Worm (Caenorhabditis elegans) whole organism, L4 larva: ENCODE results near the gene frpr-6.
A peak's percentile ranks its signal among the peaks of the same experiment; 100 is the strongest.

ENCODE experiments used
- F26F4.8 ChIP-seq: fragments of 200-800 bp; sonication (Bioruptor generic); conservative IDR thresholded peaks from 2 replicates; pipeline ENCODE4 v1.3.6; 2022; ENCODE audit warnings: missing genetic modification characterization, missing compliant biosample characterization
- F37D6.2 ChIP-seq: sonication (generic microtip); optimal IDR thresholded peaks from 2 replicates; lab custom pipeline; 2016; ENCODE audit warnings: mild to moderate bottlenecking, missing genetic modification characterization, missing compliant biosample characterization
- F44E2.7 ChIP-seq: fragments of 200-800 bp; sonication (Bioruptor generic); IDR thresholded peaks from 2 replicates; pipeline ENCODE4 v2.1.2; 2022; ENCODE audit warnings: missing genetic modification characterization, missing compliant biosample characterization
- R02D3.7 ChIP-seq: fragments of 150-350 bp; sonication (generic microtip); optimal IDR thresholded peaks from 3 replicates; lab custom pipeline; 2014; ENCODE audit warnings: missing biosample characterization, missing genetic modification characterization
- T26A8.4 ChIP-seq: fragments of 200-800 bp; sonication (Bioruptor generic); IDR thresholded peaks from 2 replicates; pipeline ENCODE4 v1.3.6; 2022; ENCODE audit warnings: missing genetic modification characterization, missing compliant biosample characterization
- Y5F2A.4 ChIP-seq: fragments of 200-800 bp; sonication (Bioruptor generic); optimal IDR thresholded peaks from 2 replicates; lab custom pipeline; 2018; ENCODE audit warnings: mild to moderate bottlenecking, missing genetic modification characterization, missing compliant biosample characterization
- ZK546.5 ChIP-seq, 2 experiments: sonication (generic microtip); optimal IDR thresholded peaks; 2 replicates each; lab custom pipeline; 2017; ENCODE audit warnings: missing biosample characterization in 2 of 2, missing genetic modification characterization in 2 of 2
- ama-1 ChIP-seq: fragments of 150-350 bp; optimal IDR thresholded peaks from 2 replicates; lab custom pipeline; 2014; ENCODE audit warnings: inconsistent platforms, mixed read lengths
- arid-1 ChIP-seq: fragments of 200-800 bp; sonication (Bioruptor generic); conservative IDR thresholded peaks from 2 replicates; pipeline ENCODE4 v1.3.6; 2022; ENCODE audit warnings: missing genetic modification reagents, missing genetic modification characterization, missing compliant biosample characterization
- attf-4 ChIP-seq: sonication (generic microtip); optimal IDR thresholded peaks from 3 replicates; lab custom pipeline; 2017; ENCODE audit warnings: missing biosample characterization, missing genetic modification characterization
- ceh-32 ChIP-seq: sonication (generic microtip); optimal IDR thresholded peaks from 2 replicates; lab custom pipeline; 2016; ENCODE audit warnings: mild to moderate bottlenecking, missing genetic modification characterization, missing compliant biosample characterization; ENCODE audit not compliant: poor library complexity
- ceh-44 ChIP-seq: fragments of 200-800 bp; sonication (Bioruptor generic); IDR thresholded peaks from 2 replicates; pipeline ENCODE4 v1.3.6; 2022; ENCODE audit warnings: missing genetic modification reagents, missing genetic modification characterization, missing compliant biosample characterization
- ctbp-1 ChIP-seq: fragments of 200-800 bp; sonication (Bioruptor generic); IDR thresholded peaks from 2 replicates; pipeline ENCODE4 v1.3.6; 2022; ENCODE audit warnings: missing genetic modification reagents, missing genetic modification characterization, missing compliant biosample characterization
- daf-19 ChIP-seq: fragments of 200-800 bp; sonication (Bioruptor generic); conservative IDR thresholded peaks from 2 replicates; pipeline ENCODE4 v1.3.6; 2022; ENCODE audit warnings: missing genetic modification characterization, missing compliant biosample characterization
- daf-8 ChIP-seq: fragments of 200-800 bp; sonication (Bioruptor generic); IDR thresholded peaks from 2 replicates; pipeline ENCODE4 v1.3.6; 2022; ENCODE audit warnings: missing genetic modification characterization, missing compliant biosample characterization
- dmd-6 ChIP-seq: fragments of 200-800 bp; sonication (Bioruptor generic); IDR thresholded peaks from 2 replicates; pipeline ENCODE4 v1.3.6; 2022; ENCODE audit warnings: missing genetic modification reagents, missing genetic modification characterization, missing compliant biosample characterization
- dmd-9 ChIP-seq: fragments of 200-800 bp; sonication (Bioruptor generic); IDR thresholded peaks from 2 replicates; pipeline ENCODE4 v1.3.6; 2022; ENCODE audit warnings: missing genetic modification reagents, missing genetic modification characterization, missing compliant biosample characterization
- dve-1 ChIP-seq: sonication (generic microtip); optimal IDR thresholded peaks from 2 replicates; lab custom pipeline; 2017; ENCODE audit warnings: antibody characterized with exemption, mild to moderate bottlenecking, missing genetic modification characterization, missing compliant biosample characterization; ENCODE audit not compliant: insufficient read depth
- fos-1 ChIP-seq: fragments of 150-350 bp; optimal IDR thresholded peaks from 2 replicates; lab custom pipeline; 2014; ENCODE audit warnings: missing biosample characterization, missing genetic modification characterization
- gei-8 ChIP-seq: fragments of 200-800 bp; sonication (Bioruptor generic); optimal IDR thresholded peaks from 2 replicates; lab custom pipeline; 2018; ENCODE audit warnings: mild to moderate bottlenecking, missing genetic modification characterization, missing compliant biosample characterization
- hmg-1.1 ChIP-seq: fragments of 200-800 bp; sonication (Bioruptor generic); IDR thresholded peaks from 2 replicates; pipeline ENCODE4 v1.3.6; 2022; ENCODE audit warnings: missing genetic modification reagents, missing genetic modification characterization, missing compliant biosample characterization
- lim-7 ChIP-seq: fragments of 200-800 bp; sonication (Bioruptor generic); IDR thresholded peaks from 2 replicates; pipeline ENCODE4 v1.3.6; 2022; ENCODE audit warnings: missing genetic modification characterization, missing compliant biosample characterization
- lin-1 ChIP-seq: fragments of 200-800 bp; sonication (Bioruptor generic); IDR thresholded peaks from 2 replicates; pipeline ENCODE4 v1.3.6; 2022; ENCODE audit warnings: missing genetic modification reagents, missing genetic modification characterization, missing compliant biosample characterization
- lin-13 ChIP-seq: fragments of 150-350 bp; optimal IDR thresholded peaks from 2 replicates; lab custom pipeline; 2014; ENCODE audit warnings: missing biosample characterization, missing genetic modification reagents, missing genetic modification characterization
- lin-15B ChIP-seq: fragments of 150-350 bp; sonication (generic microtip); optimal IDR thresholded peaks from 3 replicates; lab custom pipeline; 2014; ENCODE audit warnings: missing biosample characterization, missing genetic modification characterization
- lin-29 ChIP-seq: fragments of 200-800 bp; sonication (Bioruptor generic); IDR thresholded peaks from 2 replicates; pipeline ENCODE4 v1.3.6; 2022; ENCODE audit warnings: missing genetic modification reagents, missing genetic modification characterization, missing compliant biosample characterization
- lin-38 ChIP-seq: fragments of 200-800 bp; sonication (Bioruptor generic); IDR thresholded peaks from 2 replicates; pipeline ENCODE4 v1.3.6; 2022; ENCODE audit warnings: missing genetic modification reagents, missing genetic modification characterization, missing compliant biosample characterization
- lir-3 ChIP-seq: sonication (generic microtip); optimal IDR thresholded peaks from 2 replicates; lab custom pipeline; 2016; ENCODE audit warnings: mild to moderate bottlenecking, missing genetic modification characterization, missing compliant biosample characterization
- lsy-2 ChIP-seq, 2 experiments: fragments of 150-350 bp in 1 of 2; sonication (generic microtip) in 1 of 2; optimal IDR thresholded peaks; 2 replicates each; lab custom pipeline; 2014 to 2017; ENCODE audit warnings: missing biosample characterization in 2 of 2, missing genetic modification characterization in 2 of 2
- madf-5 ChIP-seq, 2 experiments: fragments of 200-800 bp; sonication (Bioruptor generic); IDR thresholded peaks; 2 replicates each; pipeline ENCODE4 v1.3.6; 2022; ENCODE audit warnings: missing compliant biosample characterization in 2 of 2, missing genetic modification characterization in 2 of 2
- mes-2 ChIP-seq: sonication (generic microtip); optimal IDR thresholded peaks from 2 replicates; lab custom pipeline; 2016; ENCODE audit warnings: missing genotype, mild to moderate bottlenecking, missing genetic modification characterization, missing compliant biosample characterization; ENCODE audit not compliant: poor library complexity, severe bottlenecking
- mxl-2 ChIP-seq: fragments of 200-800 bp; sonication (Bioruptor generic); conservative IDR thresholded peaks from 2 replicates; pipeline ENCODE4 v1.3.6; 2022; ENCODE audit warnings: missing genetic modification reagents, missing genetic modification characterization, missing compliant biosample characterization
- mxl-3 ChIP-seq: fragments of 200-800 bp; sonication (Bioruptor generic); optimal IDR thresholded peaks from 2 replicates; lab custom pipeline; 2018; ENCODE audit warnings: mild to moderate bottlenecking, missing genetic modification characterization, missing compliant biosample characterization
- nhr-10 ChIP-seq: fragments of 150-350 bp; optimal IDR thresholded peaks from 2 replicates; lab custom pipeline; 2014; ENCODE audit warnings: missing biosample characterization, missing genetic modification characterization
- nhr-11 ChIP-seq: fragments of 150-350 bp; optimal IDR thresholded peaks from 2 replicates; lab custom pipeline; 2014; ENCODE audit warnings: missing biosample characterization, missing genetic modification characterization
- nhr-111 ChIP-seq: fragments of 200-800 bp; sonication (Bioruptor generic); optimal IDR thresholded peaks from 2 replicates; lab custom pipeline; 2018; ENCODE audit warnings: mild to moderate bottlenecking, missing genetic modification characterization, missing compliant biosample characterization
- nhr-237 ChIP-seq: sonication (generic microtip); optimal IDR thresholded peaks from 2 replicates; lab custom pipeline; 2017; ENCODE audit warnings: missing biosample characterization, missing genetic modification characterization
- nhr-41 ChIP-seq: fragments of 200-800 bp; sonication (Bioruptor generic); IDR thresholded peaks from 2 replicates; pipeline ENCODE4 v1.3.6; 2022; ENCODE audit warnings: missing genetic modification reagents, missing genetic modification characterization, missing compliant biosample characterization
- nhr-48 ChIP-seq: sonication (generic microtip); optimal IDR thresholded peaks from 2 replicates; lab custom pipeline; 2016; ENCODE audit warnings: mild to moderate bottlenecking, missing genetic modification characterization, missing compliant biosample characterization
- rbr-2 ChIP-seq: sonication (generic microtip); optimal IDR thresholded peaks from 2 replicates; lab custom pipeline; 2016; ENCODE audit warnings: missing genotype, missing genetic modification characterization, missing compliant biosample characterization
- sdz-12 ChIP-seq: fragments of 200-800 bp; sonication (Bioruptor generic); optimal IDR thresholded peaks from 2 replicates; lab custom pipeline; 2018; ENCODE audit warnings: mild to moderate bottlenecking, missing genetic modification characterization, missing compliant biosample characterization
- skn-1 ChIP-seq: fragments of 150-350 bp; optimal IDR thresholded peaks from 2 replicates; lab custom pipeline; 2014; ENCODE audit warnings: missing biosample characterization, missing genetic modification characterization
- snpc-1.2 ChIP-seq: fragments of 200-800 bp; sonication (Bioruptor generic); IDR thresholded peaks from 2 replicates; pipeline ENCODE4 v1.3.6; 2022; ENCODE audit warnings: missing genetic modification reagents, missing genetic modification characterization, missing compliant biosample characterization
- snpc-4 ChIP-seq: fragments of 150-350 bp; optimal IDR thresholded peaks from 2 replicates; lab custom pipeline; 2014; ENCODE audit warnings: missing biosample characterization, missing genetic modification characterization
- spr-3 ChIP-seq: fragments of 200-800 bp; sonication (Bioruptor generic); optimal IDR thresholded peaks from 2 replicates; lab custom pipeline; 2018; ENCODE audit warnings: mild to moderate bottlenecking, missing genetic modification characterization, missing compliant biosample characterization
- tag-97 ChIP-seq: fragments of 200-800 bp; sonication (Bioruptor generic); IDR thresholded peaks from 2 replicates; pipeline ENCODE4 v1.3.6; 2022; ENCODE audit warnings: missing genetic modification characterization, missing compliant biosample characterization
- tra-1 ChIP-seq: fragments of 200-800 bp; sonication (Bioruptor generic); IDR thresholded peaks from 2 replicates; pipeline ENCODE4 v1.3.6; 2022; ENCODE audit warnings: missing genetic modification reagents, missing genetic modification characterization, missing compliant biosample characterization
- unc-62 ChIP-seq, 3 experiments: fragments of 150-350 bp in 1 of 3; sonication (generic microtip); optimal IDR thresholded peaks in 2 of 3; peaks in 1 of 3; 1 replicate in 1 of 3; 2 replicates in 2 of 3; lab custom pipeline; 2014 to 2017; ENCODE audit warnings: missing biosample characterization in 3 of 3, missing genetic modification characterization in 3 of 3, missing genetic modification reagents in 3 of 3, missing genotype in 1 of 3
- vab-7 ChIP-seq: fragments of 200-800 bp; sonication (Bioruptor generic); IDR thresholded peaks from 2 replicates; pipeline ENCODE4 v1.3.6; 2022; ENCODE audit warnings: missing genetic modification reagents, missing genetic modification characterization, missing compliant biosample characterization
- ztf-11 ChIP-seq: fragments of 150-350 bp; optimal IDR thresholded peaks from 2 replicates; lab custom pipeline; 2014; ENCODE audit warnings: missing biosample characterization, missing genetic modification characterization
- ztf-7 ChIP-seq: fragments of 150-350 bp; optimal IDR thresholded peaks from 2 replicates; lab custom pipeline; 2014; ENCODE audit warnings: missing biosample characterization, missing genetic modification characterization

The frpr-6 gene

ce11 chrV:9088758-9089157 is 12.2 kb downstream of the frpr-6 start:
- TF ChIP-seq nhr-48 (no peak), Y5F2A.4 (GFP tag; lab: Kevin White, UChicago) (no peak), ctbp-1 (peak; percentile 88), lim-7 (GFP tag; lab: Robert Waterston, UW) (0 out of 2 replicates have a peak, but pooled peaks have one; percentile 6), dmd-6 (GFP tag; lab: Robert Waterston, UW) (peak; percentile 60), F44E2.7 (GFP tag; lab: Robert Waterston, UW) (no peak), lin-13 (no peak), lir-3 (tag; lab: Kevin White, UChicago) (no peak), snpc-4 (tag; lab: Kevin White, UChicago) (no peak), dve-1 (tag; lab: Kevin White, UChicago) (no peak), nhr-10 (tag; lab: Kevin White, UChicago) (no peak), sdz-12 (peak; percentile 36), T26A8.4 (peak; percentile 76; the same call in 1 of the 2 replicates), skn-1 (tag; lab: Kevin White, UChicago) (no peak), tra-1 (no peak), attf-4 (tag; lab: Kevin White, UChicago) (no peak), lin-38 (GFP tag; lab: Robert Waterston, UW) (peak; percentile 42), spr-3 (no peak), daf-19 (GFP tag; lab: Robert Waterston, UW) (peak; percentile 85; the same call in 1 of the 2 replicates), ZK546.5 (tag; optimal IDR thresholded peaks at IDR 0.05; lab: Kevin White, UChicago) (no peak), nhr-111 (GFP tag; lab: Kevin White, UChicago) (no peak), gei-8 (GFP tag; lab: Kevin White, UChicago) (no peak), nhr-237 (tag; lab: Kevin White, UChicago) (no peak), hmg-1.1 (GFP tag; lab: Robert Waterston, UW) (peak; percentile 67; the same call in 1 of the 2 replicates), ceh-44 (no peak), ama-1 (lab: Kevin White, UChicago) (no peak), mes-2 (tag; lab: Kevin White, UChicago) (no peak), arid-1 (GFP tag; lab: Robert Waterston, UW) (no peak), mxl-2 (GFP tag; lab: Robert Waterston, UW) (no peak), F26F4.8 (GFP tag; lab: Robert Waterston, UW) (no peak), unc-62 (GFP tag; optimal IDR thresholded peaks at IDR 0.05 in 1 of 2; lab: Kevin White, UChicago) (no peak), unc-62 (tag; optimal IDR thresholded peaks at IDR 0.05; lab: Kevin White, UChicago) (no peak), lin-29 (peak; percentile 36; the same call in 1 of the 2 replicates), vab-7 (GFP tag; lab: Robert Waterston, UW) (peak; percentile 46; the same call in 1 of the 2 replicates), fos-1 (tag; lab: Kevin White, UChicago) (no peak), daf-8 (no peak), tag-97 (GFP tag; lab: Robert Waterston, UW) (no peak), F37D6.2 (tag; lab: Kevin White, UChicago) (no peak), nhr-11 (tag; lab: Kevin White, UChicago) (no peak), ztf-7 (no peak), mxl-3 (GFP tag; lab: Kevin White, UChicago) (no peak), snpc-1.2 (GFP tag; lab: Robert Waterston, UW) (peak; percentile 80), rbr-2 (tag; lab: Kevin White, UChicago) (no peak), ztf-11 (tag; lab: Kevin White, UChicago) (no peak), nhr-41 (GFP tag; lab: Robert Waterston, UW) (peak; percentile 63), madf-5 (GFP tag; IDR thresholded peaks at IDR 0.05; lab: Robert Waterston, UW) (0 out of 4 replicates have a peak, but pooled peaks of 1 of the 2 experiments have one; percentile 35), ceh-32 (tag; lab: Kevin White, UChicago) (no peak), R02D3.7 (tag; lab: Kevin White, UChicago) (no peak), lsy-2 (tag; optimal IDR thresholded peaks at IDR 0.05; lab: Kevin White, UChicago) (no peak), lin-15B (tag; lab: Kevin White, UChicago) (no peak), lin-1 (peak; percentile 36; the same call in 1 of the 2 replicates), dmd-9 (GFP tag; lab: Robert Waterston, UW) (0 out of 2 replicates have a peak, but pooled peaks have one; percentile 47)
